Fruit fly (Drosophila melanogaster) whole organism: Measurements from ENCODE around the gene CG43999.

Source experiments
- CG8478 ChIP-seq: fragments of >200 bp; optimal IDR thresholded peaks from 2 replicates; lab custom pipeline; 2018; ENCODE audit warnings: inconsistent platforms
- psq ChIP-seq: fragments of >200 bp; optimal IDR thresholded peaks from 2 replicates; lab custom pipeline; 2017

DNA sequence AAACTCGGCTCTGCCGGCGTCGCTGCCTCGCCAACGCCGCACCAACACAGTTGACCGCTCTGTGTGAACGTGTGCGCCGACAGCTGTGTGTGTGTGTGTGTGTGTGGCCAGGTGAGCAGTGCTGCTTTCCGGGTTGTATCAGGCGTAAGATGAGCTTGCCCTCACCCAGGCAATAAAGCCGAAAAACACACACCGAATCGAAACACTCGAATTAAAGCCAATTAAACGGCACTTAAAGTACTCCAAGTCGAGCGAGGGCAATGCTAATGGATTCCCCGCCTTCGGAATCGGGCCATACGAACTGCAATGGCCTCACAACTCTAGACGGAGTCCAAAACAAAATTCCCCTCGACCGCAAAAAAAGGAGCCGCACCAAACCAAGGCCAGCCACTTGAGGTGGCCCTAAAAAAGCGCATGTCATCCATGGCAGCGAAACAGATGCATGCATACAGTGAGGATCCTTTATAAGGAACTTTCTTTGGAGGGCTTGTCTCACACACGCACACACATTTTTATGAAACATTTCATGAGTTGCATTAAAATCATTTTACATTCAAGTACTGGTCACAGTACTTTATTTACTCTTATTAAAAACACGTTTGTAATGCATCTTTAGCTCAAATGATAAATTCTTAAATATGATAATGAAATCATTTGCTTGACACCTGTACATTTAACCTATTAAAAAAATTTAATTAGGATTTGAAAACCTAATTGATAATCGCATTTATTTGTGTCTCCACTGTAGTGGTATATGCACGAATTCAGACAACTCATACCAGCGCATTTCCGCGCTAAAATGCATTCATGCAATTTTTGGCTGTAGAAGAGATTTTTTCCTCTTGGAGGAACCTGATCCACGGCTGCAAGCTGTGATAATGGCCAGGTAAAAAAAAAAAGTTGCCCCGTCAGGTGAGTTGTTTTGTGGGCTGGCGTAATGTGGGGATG is 19.9 kb upstream of the CG43999 start:
- TF ChIP-seq psq (lab: Kevin White, UChicago) (no peak), CG8478 (no peak)
